Fruit fly (Drosophila melanogaster): Measurements from ENCODE around the gene sta.

The sta gene

DNA sequence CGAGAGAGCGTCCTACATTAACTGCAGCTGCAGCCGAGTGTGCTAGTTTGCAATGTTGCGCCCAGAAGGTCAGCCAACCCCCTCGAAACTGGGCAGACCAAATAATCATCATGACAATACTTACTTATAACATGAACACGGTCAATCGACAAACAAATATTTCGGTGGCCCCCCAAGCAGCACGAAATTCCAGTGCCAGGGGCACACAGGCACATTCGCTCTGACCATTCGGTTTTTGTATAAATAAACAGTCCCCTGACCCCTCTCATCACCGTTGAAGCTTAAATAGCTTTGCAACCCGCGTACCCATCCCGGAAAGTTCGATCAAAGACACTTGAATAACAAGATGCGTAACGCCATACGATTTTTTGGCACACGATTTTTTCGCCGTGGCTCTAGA lies 30.7 kb upstream of the sta start:
- TF ChIP-seq h (GFP tag; optimal IDR thresholded peaks at IDR 0.05) (no peak), brk (GFP tag; optimal IDR thresholded peaks at IDR 0.05) (no peak), dl (GFP tag; optimal IDR thresholded peaks at IDR 0.05; ENCODE audit: insufficient read depth in 1 of 2, partially characterized antibody in 2 of 2) (no peak), Dfd (GFP tag; optimal IDR thresholded peaks at IDR 0.05) (no peak), jim (GFP tag; optimal IDR thresholded peaks at IDR 0.05) (no peak), ey (GFP tag; optimal IDR thresholded peaks at IDR 0.05) (no peak), Abd-B (GFP tag; optimal IDR thresholded peaks at IDR 0.05) (no peak), Vsx2 (GFP tag; optimal IDR thresholded peaks at IDR 0.05; ENCODE audit: partially characterized antibody) (no peak), GATAd (GFP tag; optimal IDR thresholded peaks at IDR 0.05) (no peak), pan (optimal IDR thresholded peaks at IDR 0.05) (no peak), Dif (GFP tag; optimal IDR thresholded peaks at IDR 0.05; ENCODE audit: partially characterized antibody) (no peak), usp (GFP tag; optimal IDR thresholded peaks at IDR 0.05) (no peak), Hnf4 (GFP tag; optimal IDR thresholded peaks at IDR 0.05) (no peak), fru (GFP tag; optimal IDR thresholded peaks at IDR 0.05) (no peak), sv (GFP tag; optimal IDR thresholded peaks at IDR 0.05) (no peak)

DNA sequence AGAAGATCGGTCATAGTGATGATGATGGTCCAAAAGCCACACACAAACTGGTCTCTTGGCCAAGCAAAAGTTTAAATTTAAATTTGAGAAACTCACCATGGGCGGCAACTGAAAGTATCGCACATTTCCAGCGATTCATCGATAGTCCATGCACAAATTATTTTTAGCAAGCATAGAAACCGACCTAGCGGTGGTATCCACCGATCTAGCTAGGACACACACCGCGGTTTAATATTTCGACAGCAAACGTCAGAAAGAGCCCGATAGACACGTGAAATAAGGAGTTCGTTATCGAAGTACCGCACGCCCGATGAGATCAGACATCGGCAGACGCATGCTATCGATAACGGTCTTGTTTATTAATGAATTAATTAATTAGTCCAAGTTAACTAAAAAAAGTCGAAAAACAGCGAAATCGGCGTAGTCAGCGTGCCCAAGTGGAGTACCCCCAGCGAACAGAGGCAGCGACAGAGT lies 29.6 kb upstream of the sta start, which contains the start of gene CG14795:
Gene CG14795, minus strand, starts transcription at position 51 of the 474 bp plus-strand sequence.
- no peak for TF ChIP-seq CrebA (GFP tag; optimal IDR thresholded peaks at IDR 0.05; ENCODE audit: borderline replicate concordance)
- peak; percentile 21 for TF ChIP-seq h (GFP tag; optimal IDR thresholded peaks at IDR 0.05)
- TF ChIP-seq GATAd (GFP tag; optimal IDR thresholded peaks at IDR 0.05) = no peak
- no peak for TF ChIP-seq Rel (GFP tag; optimal IDR thresholded peaks at IDR 0.05)
- peak; percentile 12 for TF ChIP-seq Rel (tag; optimal IDR thresholded peaks at IDR 0.05)
- TF ChIP-seq HLH106 (tag; optimal IDR thresholded peaks at IDR 0.05) = peak; percentile 22
- no peak for TF ChIP-seq psq (GFP tag; optimal IDR thresholded peaks at IDR 0.05)
- no peak for TF ChIP-seq pan (optimal IDR thresholded peaks at IDR 0.05)
- peak; percentile 93 for TF ChIP-seq Dif (GFP tag; optimal IDR thresholded peaks at IDR 0.05; ENCODE audit: partially characterized antibody)
- no peak for TF ChIP-seq Hnf4 (GFP tag; optimal IDR thresholded peaks at IDR 0.05)
- no peak for TF ChIP-seq Hr83 (GFP tag; optimal IDR thresholded peaks at IDR 0.05; ENCODE audit: poor library complexity, severe bottlenecking)
- TF ChIP-seq Sp1 (GFP tag; optimal IDR thresholded peaks at IDR 0.05) = peak; percentile 4
- no peak for TF ChIP-seq foxo (GFP tag; optimal IDR thresholded peaks at IDR 0.05)
- peak; percentile 32 to 76 for TF ChIP-seq dl (GFP tag; optimal IDR thresholded peaks at IDR 0.05; ENCODE audit: insufficient read depth in 1 of 2, partially characterized antibody in 2 of 2)
- TF ChIP-seq fru (GFP tag; optimal IDR thresholded peaks at IDR 0.05) = no peak
- TF ChIP-seq lola (GFP tag; optimal IDR thresholded peaks at IDR 0.05) = no peak
- TF ChIP-seq N (GFP tag; optimal IDR thresholded peaks at IDR 0.05) = no peak
- no peak for TF ChIP-seq Mio (GFP tag; optimal IDR thresholded peaks at IDR 0.05)
- TF ChIP-seq Myc (optimal IDR thresholded peaks at IDR 0.05) = peak; percentile 63
- TF ChIP-seq CG32264 (GFP tag; optimal IDR thresholded peaks at IDR 0.05) = no peak
- no peak for TF ChIP-seq woc (GFP tag; optimal IDR thresholded peaks at IDR 0.05)
- TF ChIP-seq dsf (GFP tag; optimal IDR thresholded peaks at IDR 0.05; ENCODE audit: borderline replicate concordance) = no peak
- TF ChIP-seq ey (GFP tag; optimal IDR thresholded peaks at IDR 0.05) = no peak
- TF ChIP-seq usp (GFP tag; optimal IDR thresholded peaks at IDR 0.05) = no peak
- no peak for TF ChIP-seq Jra (GFP tag; optimal IDR thresholded peaks at IDR 0.05)
- no peak for TF ChIP-seq tai (GFP tag; optimal IDR thresholded peaks at IDR 0.05)
- no peak for TF ChIP-seq sage (GFP tag; optimal IDR thresholded peaks at IDR 0.05)
- TF ChIP-seq OdsH (GFP tag; optimal IDR thresholded peaks at IDR 0.05) = no peak
- no peak for TF ChIP-seq brk (GFP tag; optimal IDR thresholded peaks at IDR 0.05)
- no peak for TF ChIP-seq Abd-B (GFP tag; optimal IDR thresholded peaks at IDR 0.05)
- no peak for TF ChIP-seq br (GFP tag; optimal IDR thresholded peaks at IDR 0.05)
- TF ChIP-seq dmrt93B (GFP tag; optimal IDR thresholded peaks at IDR 0.05) = no peak
- no peak for TF ChIP-seq Dfd (GFP tag; optimal IDR thresholded peaks at IDR 0.05)
- peak; percentile 0 for TF ChIP-seq rgr (GFP tag; optimal IDR thresholded peaks at IDR 0.05)
- TF ChIP-seq CG9705 (GFP tag; optimal IDR thresholded peaks at IDR 0.05) = no peak
- no peak for TF ChIP-seq sv (GFP tag; optimal IDR thresholded peaks at IDR 0.05)
- TF ChIP-seq Hr78 (GFP tag; optimal IDR thresholded peaks at IDR 0.05) = no peak
- TF ChIP-seq Vsx2 (GFP tag; optimal IDR thresholded peaks at IDR 0.05; ENCODE audit: partially characterized antibody) = peak; percentile 98
- no peak for TF ChIP-seq jim (GFP tag; optimal IDR thresholded peaks at IDR 0.05)
